Worm (Caenorhabditis elegans) whole organism, early embryonic: ENCODE data around the gene C31B8.1.

ENCODE experiments used
- B0310.2 ChIP-seq: sonication (generic microtip); optimal IDR thresholded peaks from 2 replicates; lab custom pipeline; 2016; ENCODE audit warnings: mild to moderate bottlenecking, missing genetic modification characterization, missing compliant biosample characterization
- F13C5.2 ChIP-seq: sonication (generic microtip); optimal IDR thresholded peaks from 2 replicates; lab custom pipeline; 2017; ENCODE audit warnings: mild to moderate bottlenecking, missing genetic modification characterization, inconsistent platforms, missing compliant biosample characterization
- aly-1 ChIP-seq: sonication (generic microtip); optimal IDR thresholded peaks from 2 replicates; lab custom pipeline; 2016; ENCODE audit warnings: missing genetic modification characterization, missing compliant biosample characterization
- ama-1 ChIP-seq: fragments of 150-350 bp; optimal IDR thresholded peaks from 2 replicates; lab custom pipeline; 2014
- ceh-36 ChIP-seq: sonication (generic microtip); optimal IDR thresholded peaks from 2 replicates; lab custom pipeline; 2016; ENCODE audit warnings: missing genetic modification characterization, inconsistent platforms, missing compliant biosample characterization
- ets-7 ChIP-seq: sonication (generic microtip); optimal IDR thresholded peaks from 2 replicates; lab custom pipeline; 2016; ENCODE audit warnings: missing genotype, missing genetic modification characterization, missing compliant biosample characterization
- flt-1 ChIP-seq: fragments of 200-800 bp; sonication (Bioruptor generic); IDR thresholded peaks from 2 replicates; pipeline ENCODE4 v1.3.6; 2022; ENCODE audit warnings: missing genetic modification characterization, missing compliant biosample characterization
- hmbx-1 ChIP-seq: sonication (generic microtip); optimal IDR thresholded peaks from 2 replicates; lab custom pipeline; 2016; ENCODE audit warnings: mild to moderate bottlenecking, missing genetic modification characterization, missing compliant biosample characterization
- hmg-4 ChIP-seq: fragments of 200-800 bp; sonication (Bioruptor generic); optimal IDR thresholded peaks from 2 replicates; lab custom pipeline; 2018; ENCODE audit warnings: mild to moderate bottlenecking, missing genetic modification characterization, missing compliant biosample characterization
- pes-1 ChIP-seq: fragments of 200-800 bp; sonication (Bioruptor generic); IDR thresholded peaks from 2 replicates; pipeline ENCODE4 v1.3.6; 2022; ENCODE audit warnings: missing genetic modification reagents, missing genetic modification characterization, missing compliant biosample characterization
- scrt-1 ChIP-seq: fragments of 200-800 bp; sonication (Bioruptor generic); IDR thresholded peaks from 2 replicates; pipeline ENCODE4 v1.3.6; 2022; ENCODE audit warnings: missing genetic modification characterization, missing compliant biosample characterization
- sea-1 ChIP-seq: fragments of 200-800 bp; sonication (Bioruptor generic); conservative IDR thresholded peaks from 2 replicates; pipeline ENCODE4 v1.3.6; 2022; ENCODE audit warnings: missing genetic modification characterization, missing compliant biosample characterization
- tbx-11 ChIP-seq: fragments of 200-800 bp; sonication (Bioruptor generic); IDR thresholded peaks from 2 replicates; pipeline ENCODE4 v1.3.6; 2022; ENCODE audit warnings: missing genetic modification characterization, missing compliant biosample characterization
- tra-4 ChIP-seq: sonication (generic microtip); optimal IDR thresholded peaks from 2 replicates; lab custom pipeline; 2017; ENCODE audit warnings: missing genetic modification characterization, missing compliant biosample characterization

- TF ChIP-seq ama-1: no peak
- no peak for TF ChIP-seq tra-4 (tag; lab: Kevin White, UChicago)
- TF ChIP-seq ets-7: no peak
- TF ChIP-seq sea-1 (GFP tag; lab: Robert Waterston, UW): no peak
- TF ChIP-seq flt-1 (GFP tag; lab: Robert Waterston, UW): no peak
- no peak for TF ChIP-seq aly-1
- no peak for TF ChIP-seq tbx-11 (GFP tag; lab: Robert Waterston, UW)
- no peak for TF ChIP-seq pes-1
- no peak for TF ChIP-seq F13C5.2 (tag; lab: Kevin White, UChicago)
- no peak for TF ChIP-seq hmg-4
- TF ChIP-seq scrt-1: no peak
- TF ChIP-seq B0310.2 (tag; lab: Kevin White, UChicago): no peak
- TF ChIP-seq ceh-36: no peak
- TF ChIP-seq hmbx-1 (tag; lab: Kevin White, UChicago): no peak
These were observed 18.5 kb upstream of the C31B8.1 start, which contains the start of gene C31B8.9 for ce11 chrV:2912901-2913300.
